Fruit fly (Drosophila melanogaster): ENCODE data around the gene RanBP3.

The RanBP3 gene

dm6 chr3R:23704383-23705033 lies 48.1 kb downstream of the RanBP3 start, which contains the start of gene Gba1b (continued):
- TF ChIP-seq CG32767 (GFP tag; IDR thresholded peaks at IDR 0.05) (no peak), grn (GFP tag; optimal IDR thresholded peaks at IDR 0.05) (peak; percentile 63), vvl (GFP tag; IDR thresholded peaks at IDR 0.05) (no peak; the same call in 1 of the 2 replicates), CG17802 (tag; optimal IDR thresholded peaks at IDR 0.05) (peak; percentile 75), cwo (GFP tag; optimal IDR thresholded peaks at IDR 0.05) (no peak), CG4360 (GFP tag; IDR thresholded peaks at IDR 0.05) (no peak), H15 (GFP tag; IDR thresholded peaks at IDR 0.05) (no peak), da (GFP tag; optimal IDR thresholded peaks at IDR 0.05) (no peak), peb (GFP tag; IDR thresholded peaks at IDR 0.05) (no peak), Ets65A (GFP tag) (peak; percentile 68), CG3726 (GFP tag; IDR thresholded peaks at IDR 0.05) (no peak), CG33557 (GFP tag; optimal IDR thresholded peaks at IDR 0.05) (no peak), GATAe (GFP tag; conservative IDR thresholded peaks at IDR 0.05) (no peak), CG4820 (GFP tag; optimal IDR thresholded peaks at IDR 0.05) (no peak), CG10979 (tag; optimal IDR thresholded peaks at IDR 0.05) (no peak), Gsc (GFP tag; IDR thresholded peaks at IDR 0.05) (no peak), E2f2 (GFP tag; IDR thresholded peaks at IDR 0.05) (no peak), Poxn (GFP tag; IDR thresholded peaks at IDR 0.05) (no peak), CG4424 (GFP tag; optimal IDR thresholded peaks at IDR 0.05) (no peak), Dad (GFP tag; optimal IDR thresholded peaks at IDR 0.05) (no peak), zen2 (GFP tag; IDR thresholded peaks at IDR 0.05; ENCODE audit: partially characterized antibody) (0 out of 3 replicates have a peak, but pooled peaks have one; percentile 12), z (GFP tag; IDR thresholded peaks at IDR 0.05) (peak; percentile 89), CG15479 (GFP tag; optimal IDR thresholded peaks at IDR 0.05) (peak; percentile 49), CG17359 (tag; optimal IDR thresholded peaks at IDR 0.05) (peak; percentile 3), CG3407 (GFP tag; optimal IDR thresholded peaks at IDR 0.05) (no peak), cas (GFP tag; IDR thresholded peaks at IDR 0.05) (no peak), CG1602 (GFP tag; optimal IDR thresholded peaks at IDR 0.05) (no peak), Aef1 (GFP tag; IDR thresholded peaks at IDR 0.05) (no peak)

DNA sequence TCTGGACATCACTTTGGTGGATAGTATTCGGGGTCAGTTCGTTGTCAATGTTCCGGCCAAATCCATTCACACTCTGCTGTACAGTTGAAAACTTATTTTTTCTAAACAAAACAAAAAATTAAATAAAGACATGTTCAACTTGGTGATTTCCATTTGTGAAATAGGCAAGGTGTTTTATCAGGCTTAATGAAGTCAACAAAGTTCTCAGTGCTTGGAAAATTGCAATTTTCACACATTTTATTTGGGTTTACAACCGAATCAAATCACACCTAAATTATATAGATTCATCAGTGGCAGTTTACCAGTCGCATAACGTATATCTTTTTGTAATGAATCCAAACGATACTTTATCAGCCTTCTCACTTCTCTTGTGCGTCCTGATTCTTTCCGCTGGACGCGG lies 50.2 kb downstream of the RanBP3 start, which contains the start of gene Qsox4:
Gene Qsox4 (plus strand): TSS at position 301 of the 400 bp plus-strand sequence.
- no peak for TF ChIP-seq sob (GFP tag; IDR thresholded peaks at IDR 0.05)
- no peak for TF ChIP-seq CG10565 (GFP tag; optimal IDR thresholded peaks at IDR 0.05)
- no peak for TF ChIP-seq tup (GFP tag; optimal IDR thresholded peaks at IDR 0.05)
- no peak for TF ChIP-seq twi (tag; optimal IDR thresholded peaks at IDR 0.05)
- no peak for TF ChIP-seq Sin3A (optimal IDR thresholded peaks at IDR 0.05)
- no peak for TF ChIP-seq CG3281 (GFP tag; optimal IDR thresholded peaks at IDR 0.05)
- no peak for TF ChIP-seq Ptx1 (GFP tag; IDR thresholded peaks at IDR 0.05)
- no peak for TF ChIP-seq CG14667 (GFP tag; IDR thresholded peaks at IDR 0.05)
- no peak for TF ChIP-seq CG10267 (tag; optimal IDR thresholded peaks at IDR 0.05)
- TF ChIP-seq slp2 (GFP tag; optimal IDR thresholded peaks at IDR 0.05) = no peak
- no peak for TF ChIP-seq CG3065 (GFP tag; optimal IDR thresholded peaks at IDR 0.05)
- no peak for TF ChIP-seq sim (GFP tag; IDR thresholded peaks at IDR 0.05)
- no peak for TF ChIP-seq lmd (GFP tag; IDR thresholded peaks at IDR 0.05)
- TF ChIP-seq Hand (GFP tag; optimal IDR thresholded peaks at IDR 0.05) = no peak
- TF ChIP-seq Trl (optimal IDR thresholded peaks at IDR 0.05) = no peak
- no peak for TF ChIP-seq Trl (GFP tag; optimal IDR thresholded peaks at IDR 0.05)
- no peak for TF ChIP-seq HLH54F (GFP tag; optimal IDR thresholded peaks at IDR 0.05)
- TF ChIP-seq zf30C (GFP tag; optimal IDR thresholded peaks at IDR 0.05) = no peak
